Worm (Caenorhabditis elegans): ENCODE results near the gene R10D12.7.

The R10D12.7 gene

ce11 chrV:13957691-13958090 lies 7.8 kb downstream of the R10D12.7 start:
- TF ChIP-seq zip-8 (tag; optimal IDR thresholded peaks at IDR 0.05) = no peak

- TF ChIP-seq ces-1 (GFP tag; optimal IDR thresholded peaks at IDR 0.05) (no peak), nhr-2 (tag; optimal IDR thresholded peaks at IDR 0.05) (no peak), blmp-1 (tag; optimal IDR thresholded peaks at IDR 0.05) (no peak), ham-2 (GFP tag; optimal IDR thresholded peaks at IDR 0.05) (no peak), unc-39 (tag; optimal IDR thresholded peaks at IDR 0.05) (no peak), bed-3 (GFP tag; optimal IDR thresholded peaks at IDR 0.05) (no peak), elt-3 (tag; optimal IDR thresholded peaks at IDR 0.05) (no peak)
Measured at ce11 chrV:13958247-13958646, 8.4 kb downstream of the R10D12.7 start, which contains the start of gene R10D12.10. Gene R10D12.10 (minus strand): TSS chrV:13958347.

ce11 chrV:13960916-13961315 lies 11.1 kb downstream of the R10D12.7 start, which contains the start of gene srh-24:
Gene srh-24 (minus strand): TSS chrV:13961016.
- TF ChIP-seq zip-8 (tag; optimal IDR thresholded peaks at IDR 0.05) (no peak), mls-2 (tag; optimal IDR thresholded peaks at IDR 0.05) (no peak), unc-120 (tag; optimal IDR thresholded peaks at IDR 0.05; ENCODE audit: poor library complexity, severe bottlenecking) (no peak), nhr-2 (tag; optimal IDR thresholded peaks at IDR 0.05) (no peak), snpc-4 (tag; optimal IDR thresholded peaks at IDR 0.05) (no peak), unc-39 (tag; optimal IDR thresholded peaks at IDR 0.05) (no peak), ceh-39 (tag; optimal IDR thresholded peaks at IDR 0.05) (no peak), M03D4.4 (tag; optimal IDR thresholded peaks at IDR 0.05) (no peak), nhr-76 (tag; optimal IDR thresholded peaks at IDR 0.05) (no peak), blmp-1 (tag; optimal IDR thresholded peaks at IDR 0.05) (no peak), tbx-8 (GFP tag; optimal IDR thresholded peaks at IDR 0.05) (no peak), mab-5 (tag; optimal IDR thresholded peaks at IDR 0.05) (no peak), nhr-237 (tag; optimal IDR thresholded peaks at IDR 0.05) (no peak)

- TF ChIP-seq mep-1 (tag; optimal IDR thresholded peaks at IDR 0.05) (peak; percentile 79), unc-39 (tag; optimal IDR thresholded peaks at IDR 0.05) (no peak), ceh-83 (GFP tag; optimal IDR thresholded peaks at IDR 0.05) (peak; percentile 79), mls-2 (tag; optimal IDR thresholded peaks at IDR 0.05) (peak; percentile 84), zip-8 (tag; optimal IDR thresholded peaks at IDR 0.05) (no peak), lsy-2 (tag; optimal IDR thresholded peaks at IDR 0.05) (peak; percentile 37), hlh-1 (tag; optimal IDR thresholded peaks at IDR 0.05) (peak; percentile 26), ham-2 (GFP tag; optimal IDR thresholded peaks at IDR 0.05) (peak; percentile 60), nhr-28 (tag; optimal IDR thresholded peaks at IDR 0.05) (no peak), sptf-1 (tag; optimal IDR thresholded peaks at IDR 0.05) (peak; percentile 92), nhr-12 (tag; optimal IDR thresholded peaks at IDR 0.05) (no peak), mab-5 (tag; optimal IDR thresholded peaks at IDR 0.05) (peak; percentile 60), ces-1 (GFP tag; optimal IDR thresholded peaks at IDR 0.05) (peak; percentile 40), nhr-76 (tag; optimal IDR thresholded peaks at IDR 0.05) (no peak), lin-32 (GFP tag; optimal IDR thresholded peaks at IDR 0.05) (peak; percentile 41), tbx-8 (GFP tag; optimal IDR thresholded peaks at IDR 0.05) (peak; percentile 64), nhr-237 (tag; optimal IDR thresholded peaks at IDR 0.05) (no peak), cnd-1 (tag; optimal IDR thresholded peaks at IDR 0.05) (peak; percentile 77), blmp-1 (tag; optimal IDR thresholded peaks at IDR 0.05) (peak; percentile 52), ztf-11 (tag; optimal IDR thresholded peaks at IDR 0.05) (peak; percentile 59), pha-4 (tag; optimal IDR thresholded peaks at IDR 0.05) (peak; percentile 52), sem-2 (GFP tag; optimal IDR thresholded peaks at IDR 0.05) (peak; percentile 64), elt-3 (tag; optimal IDR thresholded peaks at IDR 0.05) (peak; percentile 16), unc-62 (GFP tag; optimal IDR thresholded peaks at IDR 0.05) (no peak), unc-120 (tag; optimal IDR thresholded peaks at IDR 0.05; ENCODE audit: poor library complexity, severe bottlenecking) (peak; percentile 91), ceh-39 (tag; optimal IDR thresholded peaks at IDR 0.05) (no peak), nhr-2 (tag; optimal IDR thresholded peaks at IDR 0.05) (peak; percentile 24), drap-1 (GFP tag; optimal IDR thresholded peaks at IDR 0.05) (peak; percentile 81), elt-1 (tag; optimal IDR thresholded peaks at IDR 0.05; ENCODE audit: borderline replicate concordance, insufficient read depth) (peak; percentile 47), flh-1 (GFP tag; optimal IDR thresholded peaks at IDR 0.05) (peak; percentile 64), ceh-43 (GFP tag; optimal IDR thresholded peaks at IDR 0.05) (peak; percentile 68), lin-13 (tag; optimal IDR thresholded peaks at IDR 0.05) (peak; percentile 66), bed-3 (GFP tag; optimal IDR thresholded peaks at IDR 0.05) (peak; percentile 70), M03D4.4 (tag; optimal IDR thresholded peaks at IDR 0.05) (peak; percentile 86), snpc-4 (tag; optimal IDR thresholded peaks at IDR 0.05) (no peak)
Measured at ce11 chrV:13961927-13962419, 12.1 kb downstream of the R10D12.7 start, which contains the start of the genes algn-13 and R10D12.13. Gene algn-13 (minus strand): TSS chrV:13961977. Gene R10D12.13 (plus strand): TSS chrV:13962417.
